Worm (Caenorhabditis elegans) whole organism, midembryonic: ENCODE results near the gene paml-1.
"Not testable (repeated sequence)": the region's sequence is repeated elsewhere in the genome, so short reads cannot be mapped to it uniquely, and the experiment has no call there.

ENCODE experiments used
- T22C8.4 ChIP-seq: fragments of 200-800 bp; sonication (Bioruptor generic); IDR thresholded peaks from 2 replicates; pipeline ENCODE4 v1.3.6; 2022; ENCODE audit warnings: missing genetic modification characterization, missing compliant biosample characterization
- cog-1 ChIP-seq: sonication (generic microtip); optimal IDR thresholded peaks from 2 replicates; lab custom pipeline; 2016; ENCODE audit warnings: missing genetic modification characterization, missing compliant biosample characterization
- flt-1 ChIP-seq: fragments of 200-800 bp; sonication (Bioruptor generic); IDR thresholded peaks from 2 replicates; pipeline ENCODE4 v1.3.6; 2022; ENCODE audit warnings: missing genetic modification characterization, missing compliant biosample characterization
- klf-2 ChIP-seq: fragments of 200-800 bp; sonication (Bioruptor generic); conservative IDR thresholded peaks from 2 replicates; pipeline ENCODE4 v1.3.6; 2022; ENCODE audit warnings: missing genetic modification reagents, missing genetic modification characterization, missing compliant biosample characterization
- med-1 ChIP-seq: sonication (generic microtip); optimal IDR thresholded peaks from 2 replicates; lab custom pipeline; 2017; ENCODE audit warnings: missing genetic modification characterization, mild to moderate bottlenecking, missing compliant biosample characterization, antibody characterized with exemption, missing genetic modification reagents; ENCODE audit not compliant: insufficient read depth
- ref-1 ChIP-seq: fragments of 200-800 bp; sonication (Bioruptor generic); conservative IDR thresholded peaks from 2 replicates; pipeline ENCODE4 v1.3.6; 2022; ENCODE audit warnings: missing genetic modification reagents, missing genetic modification characterization, missing compliant biosample characterization
- tab-1 ChIP-seq: fragments of 200-800 bp; sonication (Bioruptor generic); IDR thresholded peaks from 2 replicates; pipeline ENCODE4 v1.3.6; 2022; ENCODE audit warnings: missing genetic modification characterization, missing compliant biosample characterization
- ztf-23 ChIP-seq: fragments of 200-800 bp; sonication (Bioruptor generic); IDR thresholded peaks from 2 replicates; pipeline ENCODE4 v1.3.6; 2022; ENCODE audit warnings: missing genetic modification reagents, missing genetic modification characterization, missing compliant biosample characterization
- ztf-29 ChIP-seq: fragments of 200-800 bp; sonication (Bioruptor generic); IDR thresholded peaks from 2 replicates; pipeline ENCODE4 v1.3.6; 2022; ENCODE audit warnings: missing genetic modification reagents, missing genetic modification characterization, missing compliant biosample characterization

The paml-1 gene

DNA sequence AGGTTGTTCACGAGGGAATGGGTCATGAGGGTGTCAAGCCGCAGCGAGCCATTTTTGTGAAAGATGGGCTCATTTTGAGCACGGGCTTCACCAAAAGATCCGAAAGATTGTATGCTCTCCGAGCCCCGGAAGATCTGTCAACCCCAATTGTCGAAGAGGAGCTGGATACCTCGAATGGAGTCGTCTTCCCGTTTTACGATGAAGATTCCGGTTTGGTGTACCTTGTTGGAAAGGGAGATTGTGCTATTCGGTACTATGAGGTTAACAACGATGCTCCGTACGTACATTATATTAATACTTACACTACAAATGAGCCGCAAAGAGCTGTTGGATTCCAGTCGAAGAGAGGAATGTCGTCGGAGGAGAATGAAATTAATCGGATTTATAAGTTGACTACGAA lies 17.2 kb upstream of the paml-1 start:
- TF ChIP-seq ref-1 (GFP tag; lab: Robert Waterston, UW) (no peak), ztf-29 (GFP tag; lab: Robert Waterston, UW) (no peak), cog-1 (tag; lab: Kevin White, UChicago) (no peak), med-1 (no peak), ztf-23 (GFP tag; lab: Robert Waterston, UW) (no peak), klf-2 (GFP tag; lab: Robert Waterston, UW) (no peak)

DNA sequence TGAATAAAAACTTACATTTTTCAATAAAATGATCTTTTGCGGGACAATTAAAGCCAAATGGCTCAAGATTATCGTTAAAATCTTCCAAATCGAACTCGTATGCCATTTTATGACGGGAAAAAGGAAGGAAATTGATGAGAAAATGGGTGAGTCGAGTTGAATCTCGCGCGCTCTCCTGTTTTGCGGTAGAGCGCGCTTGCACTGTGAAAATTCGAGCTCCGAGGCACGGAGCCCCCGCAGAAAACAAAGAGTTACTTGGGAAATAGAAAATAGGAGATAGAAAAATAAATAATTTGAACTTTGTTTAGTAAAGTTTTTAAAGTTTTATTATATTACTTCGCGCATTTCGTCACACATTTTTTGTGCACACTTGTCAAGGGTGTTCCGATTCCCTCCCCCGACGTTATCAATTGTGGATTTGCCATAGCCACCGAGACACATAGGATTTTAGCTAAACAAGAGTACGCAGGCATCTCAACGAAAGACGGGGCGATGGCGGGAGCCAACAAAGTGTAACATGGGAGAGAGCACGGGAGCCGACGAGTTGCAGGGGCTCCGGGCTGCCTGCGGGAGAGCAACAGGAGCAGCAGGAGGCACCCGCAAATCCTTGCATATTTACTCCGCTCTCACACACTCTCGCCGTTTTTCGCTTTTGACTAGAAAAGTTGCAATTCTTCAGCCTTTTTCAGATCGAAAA lies 14.7 kb upstream of the paml-1 start, which contains the start of the genes div-1 and cor-1:
Gene div-1 (minus strand): TSS at position 119 of the 697 bp plus-strand sequence.
Gene cor-1 (plus strand): TSS at position 671 of the 697 bp plus-strand sequence.
- 0 out of 2 replicates have a peak, but pooled peaks have one; percentile 8 for TF ChIP-seq ref-1 (GFP tag; lab: Robert Waterston, UW)
- TF ChIP-seq flt-1 (GFP tag; lab: Robert Waterston, UW), result no peak
- no peak for TF ChIP-seq tab-1 (GFP tag; lab: Robert Waterston, UW)

DNA sequence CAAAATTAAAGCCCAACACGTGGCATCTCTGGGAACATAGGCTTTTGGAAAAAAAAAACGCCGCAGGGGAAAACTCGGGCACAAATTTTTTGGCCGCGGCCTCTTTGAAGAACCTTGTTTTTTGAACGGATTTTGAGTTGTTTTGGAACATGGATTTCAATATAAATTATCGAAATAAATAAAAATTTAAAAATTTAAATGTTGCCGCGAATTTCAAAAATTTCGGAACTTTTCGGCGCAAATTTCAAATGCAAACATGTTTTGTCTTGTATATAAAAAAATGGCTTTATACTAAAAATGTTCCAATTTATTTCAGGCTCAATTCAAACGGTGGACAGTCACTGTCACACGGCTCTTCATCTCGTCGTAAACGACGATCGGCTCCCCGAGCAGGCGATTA lies 10.1 kb upstream of the paml-1 start:
- TF ChIP-seq T22C8.4 (no peak), flt-1 (GFP tag; lab: Robert Waterston, UW) (no peak), med-1 (no peak), ref-1 (GFP tag; lab: Robert Waterston, UW) (no peak), ztf-29 (GFP tag; lab: Robert Waterston, UW) (no peak), klf-2 (GFP tag; lab: Robert Waterston, UW) (no peak), ztf-23 (GFP tag; lab: Robert Waterston, UW) (no peak), cog-1 (tag; lab: Kevin White, UChicago) (no peak), tab-1 (GFP tag; lab: Robert Waterston, UW) (no peak)

DNA sequence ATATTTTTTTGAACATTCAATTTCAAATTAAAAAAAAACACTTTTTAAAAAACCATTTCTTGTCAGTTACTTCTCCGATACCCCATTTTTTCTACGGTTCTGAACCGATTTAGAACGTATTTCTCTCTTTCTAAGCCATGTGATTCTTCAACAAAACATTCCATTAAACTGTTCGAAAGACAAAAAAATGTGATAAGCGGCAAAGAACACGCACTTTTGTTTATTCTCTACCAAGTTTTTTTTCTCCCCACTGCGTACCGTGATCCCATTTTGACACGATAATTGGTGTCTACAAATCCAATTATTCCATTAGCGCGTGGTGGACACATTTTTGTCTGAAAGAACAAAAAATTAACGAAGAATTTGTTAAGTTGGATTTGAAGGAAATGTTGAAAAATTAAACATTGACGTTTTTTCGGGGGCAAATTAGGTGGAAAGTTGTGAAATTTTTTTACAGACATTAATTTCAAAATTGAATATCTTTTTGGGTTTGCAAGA lies 7.5 kb upstream of the paml-1 start:
- TF ChIP-seq tab-1 (GFP tag; lab: Robert Waterston, UW) (no peak), flt-1 (GFP tag; lab: Robert Waterston, UW) (no peak), med-1 (no peak), klf-2 (GFP tag; lab: Robert Waterston, UW) (no peak), ztf-23 (GFP tag; lab: Robert Waterston, UW) (no peak), cog-1 (tag; lab: Kevin White, UChicago) (no peak), T22C8.4 (no peak), ztf-29 (GFP tag; lab: Robert Waterston, UW) (no peak), ref-1 (GFP tag; lab: Robert Waterston, UW) (no peak)

DNA sequence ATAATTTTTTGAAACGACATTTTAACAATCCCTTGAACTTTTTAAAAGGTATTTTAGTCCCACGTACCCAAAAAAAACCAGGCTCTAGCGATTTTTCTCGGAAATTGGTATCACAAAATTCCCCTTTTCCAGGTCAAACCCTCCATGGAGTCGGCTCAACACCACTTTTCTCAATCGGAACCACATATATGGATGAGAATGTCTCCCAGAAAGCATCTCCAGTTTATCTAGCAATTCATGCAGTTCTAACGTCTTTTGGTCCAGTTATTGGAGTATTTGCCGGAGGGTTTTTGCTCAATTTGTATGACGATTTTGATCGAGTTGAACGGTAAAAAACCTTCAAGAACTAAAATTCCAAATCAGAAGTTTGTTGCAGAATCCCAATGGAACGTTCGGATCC lies 6.2 kb upstream of the paml-1 start:
- TF ChIP-seq klf-2 (GFP tag; lab: Robert Waterston, UW), result no peak

DNA sequence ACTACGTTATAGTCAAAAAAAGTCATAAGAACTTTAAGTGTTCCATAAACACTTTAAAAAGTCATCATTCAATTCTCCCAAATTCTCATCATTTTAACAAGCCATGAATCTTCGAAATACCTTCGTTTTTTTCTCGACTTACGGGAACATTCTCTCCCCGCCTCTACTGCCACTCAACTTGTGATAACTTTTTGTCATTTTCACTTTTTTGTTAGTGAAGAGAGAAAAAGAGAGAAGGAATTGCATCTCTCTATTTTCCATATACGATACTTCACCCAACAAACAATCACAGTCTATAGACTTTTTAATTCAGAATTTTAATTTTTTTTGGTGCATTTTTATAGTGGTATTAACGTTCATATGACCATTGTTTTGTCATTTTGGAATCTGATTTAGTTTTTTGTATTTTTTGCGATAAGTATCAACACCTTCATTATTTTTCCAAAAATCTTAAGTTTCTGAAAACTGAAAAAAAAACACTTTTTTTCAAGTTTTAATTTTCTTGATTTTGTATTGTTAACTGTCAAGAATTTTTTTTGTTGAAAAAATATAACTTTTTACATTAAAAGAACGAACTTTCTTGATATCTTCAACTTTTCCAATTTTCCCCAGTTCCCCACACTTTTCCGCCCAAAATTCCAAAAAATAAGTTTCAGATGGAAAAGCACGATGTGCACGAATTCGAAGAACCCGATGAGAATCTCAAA lies 4.7 kb upstream of the paml-1 start, which contains the start of gene Y70G10A.3:
Gene Y70G10A.3 (plus strand): TSS at position 657 of the 707 bp plus-strand sequence.
- TF ChIP-seq T22C8.4 (no peak), ref-1 (GFP tag; lab: Robert Waterston, UW) (no peak), med-1 (no peak), tab-1 (GFP tag; lab: Robert Waterston, UW) (no peak), klf-2 (GFP tag; lab: Robert Waterston, UW) (no peak), flt-1 (GFP tag; lab: Robert Waterston, UW) (no peak), ztf-23 (GFP tag; lab: Robert Waterston, UW) (no peak)

DNA sequence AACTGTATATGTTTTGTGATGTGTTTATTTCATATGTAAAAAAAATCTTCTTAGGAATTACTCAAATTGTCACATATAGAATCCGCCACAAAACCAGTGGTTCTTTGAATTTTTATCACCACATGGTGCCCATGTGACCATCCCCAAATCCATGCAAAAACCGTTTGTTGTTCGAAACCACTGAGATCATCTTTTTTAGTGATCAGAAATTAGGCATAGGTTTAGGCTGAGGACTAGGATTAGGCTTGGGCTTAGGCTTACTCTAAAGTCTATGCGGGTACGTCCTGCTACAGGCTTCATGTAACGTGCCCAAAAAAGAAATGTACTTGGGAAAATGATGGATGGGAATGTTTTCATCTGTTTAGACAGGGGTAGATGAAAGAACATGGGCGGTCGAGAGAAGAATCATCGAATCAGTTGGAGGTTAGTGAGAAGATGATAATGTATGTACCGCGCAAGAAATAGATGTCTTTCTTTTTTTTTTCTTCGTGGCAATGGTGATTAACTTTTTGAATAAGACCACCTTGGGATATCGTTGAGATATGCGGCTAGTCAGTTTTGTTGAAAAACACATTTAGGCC lies 2.5 kb upstream of the paml-1 start:
- TF ChIP-seq med-1 (no peak), ref-1 (GFP tag; lab: Robert Waterston, UW) (no peak), klf-2 (GFP tag; lab: Robert Waterston, UW) (no peak), cog-1 (tag; lab: Kevin White, UChicago) (no peak), ztf-23 (GFP tag; lab: Robert Waterston, UW) (no peak), tab-1 (GFP tag; lab: Robert Waterston, UW) (no peak), ztf-29 (GFP tag; lab: Robert Waterston, UW) (no peak), T22C8.4 (no peak), flt-1 (GFP tag; lab: Robert Waterston, UW) (no peak)

DNA sequence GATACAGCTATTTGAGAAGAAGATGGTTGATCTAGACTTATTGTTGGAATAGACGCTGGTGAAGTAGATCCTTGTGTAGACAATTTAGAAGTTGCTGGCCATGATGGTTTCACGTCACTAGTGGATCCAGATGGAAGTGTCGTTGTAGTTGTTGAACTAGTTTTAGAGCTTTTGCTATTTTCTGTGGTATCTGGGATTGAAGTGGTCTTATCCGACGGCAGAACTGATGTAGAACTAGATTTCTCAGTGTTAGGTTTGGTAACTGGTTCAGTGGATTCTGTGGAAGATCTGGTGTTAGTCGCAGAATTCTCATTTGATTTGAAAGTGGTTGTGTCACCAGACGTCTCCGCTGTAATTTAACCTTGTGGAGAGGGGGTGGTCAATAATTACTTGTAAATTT lies 2.2 kb downstream of the paml-1 start:
- TF ChIP-seq med-1, result no peak
- no peak for TF ChIP-seq T22C8.4
- TF ChIP-seq cog-1 (tag; lab: Kevin White, UChicago), result no peak
- no peak for TF ChIP-seq tab-1 (GFP tag; lab: Robert Waterston, UW)
- no peak for TF ChIP-seq ref-1 (GFP tag; lab: Robert Waterston, UW)
- TF ChIP-seq klf-2 (GFP tag; lab: Robert Waterston, UW), result no peak
- no peak for TF ChIP-seq ztf-29 (GFP tag; lab: Robert Waterston, UW)
- no peak for TF ChIP-seq ztf-23 (GFP tag; lab: Robert Waterston, UW)
- no peak for TF ChIP-seq flt-1 (GFP tag; lab: Robert Waterston, UW)

DNA sequence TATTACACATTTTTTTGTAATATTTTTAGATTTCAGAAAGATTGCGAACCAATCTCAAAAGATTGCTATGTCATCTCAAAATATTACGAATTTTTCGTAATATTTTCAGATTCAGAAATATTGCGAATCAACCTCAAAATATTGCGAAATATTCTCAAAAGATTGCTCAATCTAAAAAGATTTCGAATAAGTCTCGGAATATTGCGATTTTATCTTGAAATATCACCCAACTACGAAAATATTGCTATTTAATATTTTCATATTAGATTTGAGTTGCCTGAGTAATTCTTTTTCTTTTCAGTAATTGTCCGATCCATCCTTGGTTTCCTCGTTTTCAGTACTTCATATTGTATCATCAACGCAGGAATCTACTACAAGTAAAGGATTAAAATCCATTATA lies 12.0 kb downstream of the paml-1 start, which contains the start of gene Y70G10A.4:
Gene Y70G10A.4 (plus strand): TSS at position 301 of the 400 bp plus-strand sequence.
- not testable (repeated sequence) for TF ChIP-seq T22C8.4; cog-1 (tag; lab: Kevin White, UChicago); ztf-29 (GFP tag; lab: Robert Waterston, UW)
